Worm (Caenorhabditis elegans): ENCODE data around the gene F09C12.2.
"Not testable (repeated sequence)": the region's sequence is repeated elsewhere in the genome, so short reads cannot be mapped to it uniquely, and the experiment has no call there.

The F09C12.2 gene

ce11 chrII:5141945-5142514, 32.2 kb downstream of the F09C12.2 start, which contains the start of gene nas-29:
Gene nas-29, minus strand, starts transcription at chrII:5142036.
- TF ChIP-seq pes-1 (GFP tag; IDR thresholded peaks at IDR 0.05), result no peak
- TF ChIP-seq F13C5.2 (tag; optimal IDR thresholded peaks at IDR 0.05), result no peak
- TF ChIP-seq scrt-1 (GFP tag; IDR thresholded peaks at IDR 0.05), result no peak
- no peak for TF ChIP-seq ceh-36 (tag; optimal IDR thresholded peaks at IDR 0.05)
- TF ChIP-seq ceh-13 (GFP tag; optimal IDR thresholded peaks at IDR 0.05), result no peak
- TF ChIP-seq hmbx-1 (tag; optimal IDR thresholded peaks at IDR 0.05), result no peak
- TF ChIP-seq hmg-4 (GFP tag; optimal IDR thresholded peaks at IDR 0.05), result no peak
- TF ChIP-seq B0310.2 (tag; optimal IDR thresholded peaks at IDR 0.05), result no peak
- TF ChIP-seq tbx-37 (GFP tag; conservative IDR thresholded peaks at IDR 0.05), result no peak
- TF ChIP-seq hnd-1 (tag; optimal IDR thresholded peaks at IDR 0.05), result no peak
- no peak for TF ChIP-seq tra-4 (tag; optimal IDR thresholded peaks at IDR 0.05)

ce11 chrII:5142619-5143018, 32.8 kb downstream of the F09C12.2 start, which contains the start of gene F58A6.1:
Gene F58A6.1, plus strand, starts transcription at chrII:5142919.
- TF ChIP-seq B0310.2 (tag; optimal IDR thresholded peaks at IDR 0.05) (no peak), ama-1 (optimal IDR thresholded peaks at IDR 0.05) (no peak), F13C5.2 (tag; optimal IDR thresholded peaks at IDR 0.05) (no peak), ceh-36 (tag; optimal IDR thresholded peaks at IDR 0.05) (no peak)

- TF ChIP-seq pes-1 (GFP tag; IDR thresholded peaks at IDR 0.05) (no peak), scrt-1 (GFP tag; IDR thresholded peaks at IDR 0.05) (no peak), F13C5.2 (tag; optimal IDR thresholded peaks at IDR 0.05) (no peak), hmg-4 (GFP tag; optimal IDR thresholded peaks at IDR 0.05) (no peak), ceh-13 (GFP tag; optimal IDR thresholded peaks at IDR 0.05) (no peak), aly-1 (tag; optimal IDR thresholded peaks at IDR 0.05) (no peak), ama-1 (optimal IDR thresholded peaks at IDR 0.05) (no peak), tra-4 (tag; optimal IDR thresholded peaks at IDR 0.05) (no peak), ets-7 (tag; optimal IDR thresholded peaks at IDR 0.05) (no peak), hmbx-1 (tag; optimal IDR thresholded peaks at IDR 0.05) (no peak)
Observed at ce11 chrII:5148349-5148748, 38.5 kb downstream of the F09C12.2 start, which contains the start of gene F58A6.5. Gene F58A6.5, minus strand, starts transcription at chrII:5148449.

- TF ChIP-seq F13C5.2 (tag; optimal IDR thresholded peaks at IDR 0.05) (no peak), flt-1 (GFP tag; IDR thresholded peaks at IDR 0.05) (no peak), scrt-1 (GFP tag; IDR thresholded peaks at IDR 0.05) (no peak), hmg-4 (GFP tag; optimal IDR thresholded peaks at IDR 0.05) (no peak), ceh-36 (tag; optimal IDR thresholded peaks at IDR 0.05) (no peak), tbx-11 (GFP tag; IDR thresholded peaks at IDR 0.05) (no peak), B0310.2 (tag; optimal IDR thresholded peaks at IDR 0.05) (no peak), sea-1 (GFP tag; conservative IDR thresholded peaks at IDR 0.05) (no peak), aly-1 (tag; optimal IDR thresholded peaks at IDR 0.05) (no peak), ets-7 (tag; optimal IDR thresholded peaks at IDR 0.05) (no peak), ama-1 (optimal IDR thresholded peaks at IDR 0.05) (no peak), pes-1 (GFP tag; IDR thresholded peaks at IDR 0.05) (no peak), ceh-13 (GFP tag; optimal IDR thresholded peaks at IDR 0.05) (no peak)
Observed at ce11 chrII:5150829-5151228, 41.0 kb downstream of the F09C12.2 start, which contains the start of gene srb-16. Gene srb-16, minus strand, starts transcription at chrII:5150929.

- TF ChIP-seq ceh-36 (tag; optimal IDR thresholded peaks at IDR 0.05), result no peak
- no peak for TF ChIP-seq flt-1 (GFP tag; IDR thresholded peaks at IDR 0.05)
- TF ChIP-seq sea-1 (GFP tag; conservative IDR thresholded peaks at IDR 0.05), result no peak
- no peak for TF ChIP-seq scrt-1 (GFP tag; IDR thresholded peaks at IDR 0.05)
- no peak for TF ChIP-seq B0310.2 (tag; optimal IDR thresholded peaks at IDR 0.05)
- no peak for TF ChIP-seq hmg-4 (GFP tag; optimal IDR thresholded peaks at IDR 0.05)
- no peak for TF ChIP-seq tra-4 (tag; optimal IDR thresholded peaks at IDR 0.05)
- TF ChIP-seq tbx-11 (GFP tag; IDR thresholded peaks at IDR 0.05), result no peak
- no peak for TF ChIP-seq hmbx-1 (tag; optimal IDR thresholded peaks at IDR 0.05)
- no peak for TF ChIP-seq ceh-13 (GFP tag; optimal IDR thresholded peaks at IDR 0.05)
Observed at ce11 chrII:5154540-5154939, 44.7 kb downstream of the F09C12.2 start, which contains the start of gene srb-12. Gene srb-12, minus strand, starts transcription at chrII:5154640.

ce11 chrII:5156983-5157382, 47.2 kb downstream of the F09C12.2 start, which contains the start of gene msp-45:
Gene msp-45, minus strand, starts transcription at chrII:5157083.
- no peak for TF ChIP-seq aly-1 (tag; optimal IDR thresholded peaks at IDR 0.05)
- TF ChIP-seq hnd-1 (tag; optimal IDR thresholded peaks at IDR 0.05), result no peak
- TF ChIP-seq tbx-37 (GFP tag; conservative IDR thresholded peaks at IDR 0.05), result no peak
- no peak for TF ChIP-seq ceh-13 (GFP tag; optimal IDR thresholded peaks at IDR 0.05)
- no peak for TF ChIP-seq F13C5.2 (tag; optimal IDR thresholded peaks at IDR 0.05)
- no peak for TF ChIP-seq tra-4 (tag; optimal IDR thresholded peaks at IDR 0.05)

- TF ChIP-seq hnd-1 (tag; optimal IDR thresholded peaks at IDR 0.05), result no peak
- no peak for TF ChIP-seq hmbx-1 (tag; optimal IDR thresholded peaks at IDR 0.05)
- TF ChIP-seq pes-1 (GFP tag; IDR thresholded peaks at IDR 0.05), result no peak
- no peak for TF ChIP-seq tra-4 (tag; optimal IDR thresholded peaks at IDR 0.05)
- TF ChIP-seq ceh-36 (tag; optimal IDR thresholded peaks at IDR 0.05), result no peak
- TF ChIP-seq scrt-1 (GFP tag; IDR thresholded peaks at IDR 0.05), result no peak
- TF ChIP-seq ets-7 (tag; optimal IDR thresholded peaks at IDR 0.05), result no peak
- no peak for TF ChIP-seq F13C5.2 (tag; optimal IDR thresholded peaks at IDR 0.05)
- TF ChIP-seq tbx-11 (GFP tag; IDR thresholded peaks at IDR 0.05), result no peak
- TF ChIP-seq sea-1 (GFP tag; conservative IDR thresholded peaks at IDR 0.05), result no peak
- no peak for TF ChIP-seq aly-1 (tag; optimal IDR thresholded peaks at IDR 0.05)
- TF ChIP-seq tbx-37 (GFP tag; conservative IDR thresholded peaks at IDR 0.05), result no peak
- TF ChIP-seq ceh-13 (GFP tag; optimal IDR thresholded peaks at IDR 0.05), result no peak
- TF ChIP-seq B0310.2 (tag; optimal IDR thresholded peaks at IDR 0.05), result no peak
- no peak for TF ChIP-seq ama-1 (optimal IDR thresholded peaks at IDR 0.05)
- TF ChIP-seq hmg-4 (GFP tag; optimal IDR thresholded peaks at IDR 0.05), result no peak
- TF ChIP-seq flt-1 (GFP tag; IDR thresholded peaks at IDR 0.05), result no peak
Observed at ce11 chrII:5157525-5157924, 47.7 kb downstream of the F09C12.2 start, which contains the start of gene srb-13. Gene srb-13, minus strand, starts transcription at chrII:5157625.

- TF ChIP-seq hmg-4 (GFP tag; optimal IDR thresholded peaks at IDR 0.05); ceh-13 (GFP tag; optimal IDR thresholded peaks at IDR 0.05); tra-4 (tag; optimal IDR thresholded peaks at IDR 0.05): not testable (repeated sequence)
Observed at ce11 chrII:5158774-5159173, 49.0 kb downstream of the F09C12.2 start, which contains the start of gene F58A6.9. Gene F58A6.9, minus strand, starts transcription at chrII:5158874.
